Worm (Caenorhabditis elegans): Measurements from ENCODE around the gene ceh-18.

Gene ceh-18

DNA sequence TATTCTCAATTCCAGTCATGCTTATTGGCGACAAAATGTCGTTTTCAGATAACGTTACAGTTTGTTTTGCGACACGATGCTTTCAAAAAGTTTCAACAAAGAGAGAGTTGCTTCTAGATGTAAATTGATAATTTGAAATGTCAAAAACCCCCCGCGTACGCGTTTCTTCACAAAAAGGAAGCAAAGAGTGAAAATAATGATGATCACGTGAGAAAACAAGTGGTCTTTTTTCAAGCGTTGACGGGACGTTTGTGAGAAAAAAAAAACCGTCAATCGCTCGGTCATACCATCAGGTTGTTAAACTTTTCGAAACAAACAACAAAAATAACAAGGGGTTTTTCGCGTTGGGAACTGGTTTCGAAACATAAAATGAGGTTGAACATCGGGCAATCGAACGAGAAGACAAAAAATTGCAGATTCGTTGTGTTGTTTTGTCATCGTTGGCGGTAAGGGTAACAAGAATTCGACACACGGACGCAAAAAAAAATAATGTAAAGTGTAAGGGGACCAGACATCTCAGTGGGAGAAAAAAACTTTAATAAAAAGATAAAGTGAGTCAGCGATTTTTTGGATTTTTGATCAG is 25.4 kb downstream of the ceh-18 start:
- TF ChIP-seq ztf-1 (GFP tag; conservative IDR thresholded peaks at IDR 0.05), result no peak
- TF ChIP-seq lin-39 (tag; optimal IDR thresholded peaks at IDR 0.05), result no peak
- peak; percentile 48 for TF ChIP-seq sma-3 (GFP tag; optimal IDR thresholded peaks at IDR 0.05)
- no peak for TF ChIP-seq ztf-4 (tag; optimal IDR thresholded peaks at IDR 0.05)
- TF ChIP-seq lsy-2 (tag; optimal IDR thresholded peaks at IDR 0.05), result peak in 1 of 2 experiments; percentile 46
- no peak for TF ChIP-seq unc-39 (tag; optimal IDR thresholded peaks at IDR 0.05)
- TF ChIP-seq aly-2 (tag; optimal IDR thresholded peaks at IDR 0.05), result no peak
- TF ChIP-seq sma-9 (GFP tag; optimal IDR thresholded peaks at IDR 0.05), result peak; percentile 68
- no peak for TF ChIP-seq sma-9 (tag; optimal IDR thresholded peaks at IDR 0.05)
- peak; percentile 52 for TF ChIP-seq ama-1 (optimal IDR thresholded peaks at IDR 0.05)
- TF ChIP-seq peb-1 (tag; optimal IDR thresholded peaks at IDR 0.05), result no peak
- TF ChIP-seq R02D3.7 (tag; optimal IDR thresholded peaks at IDR 0.05), result no peak
- TF ChIP-seq crh-2 (tag; optimal IDR thresholded peaks at IDR 0.05), result peak; percentile 87
- no peak for TF ChIP-seq Y55F3AM.14 (GFP tag; optimal IDR thresholded peaks at IDR 0.05)
- TF ChIP-seq nhr-25 (tag; optimal IDR thresholded peaks at IDR 0.05), result peak; percentile 52
- TF ChIP-seq snpc-4 (tag; optimal IDR thresholded peaks at IDR 0.05), result no peak
- peak; percentile 47 for TF ChIP-seq fos-1 (tag; optimal IDR thresholded peaks at IDR 0.05)
- TF ChIP-seq skn-1 (tag; optimal IDR thresholded peaks at IDR 0.05), result no peak
- no peak for TF ChIP-seq unc-62 (GFP tag; optimal IDR thresholded peaks at IDR 0.05)
- no peak for TF ChIP-seq nhr-10 (tag; optimal IDR thresholded peaks at IDR 0.05)
- peak; percentile 18 for TF ChIP-seq egl-27 (tag; optimal IDR thresholded peaks at IDR 0.05)
- no peak for TF ChIP-seq nhr-11 (tag; optimal IDR thresholded peaks at IDR 0.05)
- peak; percentile 47 for TF ChIP-seq F13H6.1 (tag; optimal IDR thresholded peaks at IDR 0.05)
- TF ChIP-seq nhr-129 (tag; optimal IDR thresholded peaks at IDR 0.05), result peak; percentile 54
- peak; percentile 19 for TF ChIP-seq C34F6.9 (tag; optimal IDR thresholded peaks at IDR 0.05)
- peak; percentile 47 for TF ChIP-seq gmeb-1 (tag; optimal IDR thresholded peaks at IDR 0.05)
- no peak for TF ChIP-seq sem-4 (tag; optimal IDR thresholded peaks at IDR 0.05)
- TF ChIP-seq ceh-16 (tag; optimal IDR thresholded peaks at IDR 0.05), result no peak
- TF ChIP-seq elt-1 (tag; optimal IDR thresholded peaks at IDR 0.05), result no peak
- TF ChIP-seq mab-5 (tag; optimal IDR thresholded peaks at IDR 0.05), result no peak

DNA sequence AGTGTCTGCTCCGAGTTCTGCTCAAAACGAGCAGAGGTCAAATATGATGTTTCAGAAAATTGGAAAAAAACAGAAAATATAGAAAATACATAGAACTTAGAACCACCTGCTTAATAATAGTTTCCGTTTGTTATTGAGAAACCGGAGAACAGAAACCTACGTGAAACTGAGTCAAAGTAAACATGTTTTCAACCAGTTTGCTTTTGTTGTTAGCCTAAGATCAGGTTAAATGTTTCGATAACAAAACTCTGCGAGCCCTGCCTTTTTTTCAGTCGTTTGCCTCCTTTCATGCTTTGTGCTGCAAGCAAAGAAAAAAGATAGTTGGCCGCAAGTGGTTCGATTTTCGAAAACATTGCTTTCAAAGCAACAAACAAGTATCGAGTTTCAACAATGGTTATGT is 26.7 kb downstream of the ceh-18 start:
- TF ChIP-seq nhr-129 (tag; optimal IDR thresholded peaks at IDR 0.05), result peak; percentile 2
- no peak for TF ChIP-seq gmeb-1 (tag; optimal IDR thresholded peaks at IDR 0.05)

DNA sequence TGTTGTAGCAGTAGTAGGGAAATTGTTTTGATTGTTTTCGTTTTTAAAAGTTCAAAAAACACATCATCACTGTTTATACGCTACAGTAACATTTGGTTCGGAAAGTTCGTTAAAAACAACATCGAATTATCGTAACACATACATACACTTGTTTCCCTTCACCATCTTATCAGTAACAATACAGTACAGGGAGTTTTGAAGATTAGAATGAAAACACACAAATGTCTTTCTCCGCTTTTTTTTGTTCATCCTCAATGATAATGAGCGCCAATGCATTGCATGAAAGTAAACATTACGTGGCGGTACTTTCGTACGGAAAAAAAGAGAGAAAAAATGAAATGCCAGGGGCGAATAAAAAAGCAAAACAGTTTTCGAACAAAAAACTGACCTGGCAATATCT is 28.0 kb downstream of the ceh-18 start:
- TF ChIP-seq fos-1 (tag; optimal IDR thresholded peaks at IDR 0.05), result peak; percentile 89
- no peak for TF ChIP-seq sem-4 (tag; optimal IDR thresholded peaks at IDR 0.05)
- no peak for TF ChIP-seq C34F6.9 (tag; optimal IDR thresholded peaks at IDR 0.05)
- no peak for TF ChIP-seq blmp-1 (tag; optimal IDR thresholded peaks at IDR 0.05; ENCODE audit: insufficient read depth)
- no peak for TF ChIP-seq nhr-11 (tag; optimal IDR thresholded peaks at IDR 0.05)
- TF ChIP-seq lin-13 (GFP tag; optimal IDR thresholded peaks at IDR 0.05), result no peak
- TF ChIP-seq unc-55 (GFP tag; optimal IDR thresholded peaks at IDR 0.05), result no peak
- peak; percentile 54 for TF ChIP-seq F13H6.1 (tag; optimal IDR thresholded peaks at IDR 0.05)
- no peak for TF ChIP-seq elt-3 (tag; optimal IDR thresholded peaks at IDR 0.05)
- TF ChIP-seq aly-2 (tag; optimal IDR thresholded peaks at IDR 0.05), result no peak
- no peak for TF ChIP-seq zag-1 (tag; optimal IDR thresholded peaks at IDR 0.05)
- peak in 1 of 2 experiments; percentile 32 for TF ChIP-seq lsy-2 (tag; optimal IDR thresholded peaks at IDR 0.05)
- no peak for TF ChIP-seq nhr-21 (tag; optimal IDR thresholded peaks at IDR 0.05)
- TF ChIP-seq ztf-1 (GFP tag; conservative IDR thresholded peaks at IDR 0.05), result no peak
- no peak for TF ChIP-seq R02D3.7 (tag; optimal IDR thresholded peaks at IDR 0.05)
- TF ChIP-seq nhr-12 (tag; optimal IDR thresholded peaks at IDR 0.05), result no peak
- TF ChIP-seq ceh-82 (tag; optimal IDR thresholded peaks at IDR 0.05), result no peak
- TF ChIP-seq elt-1 (tag; optimal IDR thresholded peaks at IDR 0.05), result no peak
- no peak for TF ChIP-seq nhr-77 (tag; optimal IDR thresholded peaks at IDR 0.05)
- TF ChIP-seq ztf-4 (tag; optimal IDR thresholded peaks at IDR 0.05), result no peak
- TF ChIP-seq sma-9 (GFP tag; optimal IDR thresholded peaks at IDR 0.05), result peak; percentile 72
- TF ChIP-seq sma-9 (tag; optimal IDR thresholded peaks at IDR 0.05), result no peak
- no peak for TF ChIP-seq nhr-6 (tag; optimal IDR thresholded peaks at IDR 0.05)
- TF ChIP-seq crh-2 (tag; optimal IDR thresholded peaks at IDR 0.05), result peak; percentile 94
- no peak for TF ChIP-seq Y55F3AM.14 (GFP tag; optimal IDR thresholded peaks at IDR 0.05)
- no peak for TF ChIP-seq nhr-237 (tag; optimal IDR thresholded peaks at IDR 0.05)
- no peak for TF ChIP-seq unc-62 (GFP tag; optimal IDR thresholded peaks at IDR 0.05)
- TF ChIP-seq snpc-4 (tag; optimal IDR thresholded peaks at IDR 0.05), result no peak
- TF ChIP-seq nhr-129 (tag; optimal IDR thresholded peaks at IDR 0.05), result peak; percentile 37
- TF ChIP-seq nhr-25 (tag; optimal IDR thresholded peaks at IDR 0.05), result no peak
- no peak for TF ChIP-seq mab-5 (tag; optimal IDR thresholded peaks at IDR 0.05)
- TF ChIP-seq mdl-1 (tag; optimal IDR thresholded peaks at IDR 0.05), result no peak
- no peak for TF ChIP-seq dmd-4 (tag; optimal IDR thresholded peaks at IDR 0.05)
- no peak for TF ChIP-seq nhr-23 (tag; optimal IDR thresholded peaks at IDR 0.05)
- no peak for TF ChIP-seq unc-39 (tag; optimal IDR thresholded peaks at IDR 0.05)
- no peak for TF ChIP-seq ama-1 (optimal IDR thresholded peaks at IDR 0.05)
- TF ChIP-seq ceh-16 (tag; optimal IDR thresholded peaks at IDR 0.05), result no peak
- no peak for TF ChIP-seq mbf-1 (tag; optimal IDR thresholded peaks at IDR 0.05)
- no peak for TF ChIP-seq ztf-11 (tag; optimal IDR thresholded peaks at IDR 0.05)
- TF ChIP-seq alr-1 (tag; optimal IDR thresholded peaks at IDR 0.05), result no peak
- no peak for TF ChIP-seq lin-39 (tag; optimal IDR thresholded peaks at IDR 0.05)
- TF ChIP-seq gmeb-1 (tag; optimal IDR thresholded peaks at IDR 0.05), result peak; percentile 52
